Fruit fly (Drosophila melanogaster): ENCODE measurements around the gene CG34308.

Gene CG34308

DNA sequence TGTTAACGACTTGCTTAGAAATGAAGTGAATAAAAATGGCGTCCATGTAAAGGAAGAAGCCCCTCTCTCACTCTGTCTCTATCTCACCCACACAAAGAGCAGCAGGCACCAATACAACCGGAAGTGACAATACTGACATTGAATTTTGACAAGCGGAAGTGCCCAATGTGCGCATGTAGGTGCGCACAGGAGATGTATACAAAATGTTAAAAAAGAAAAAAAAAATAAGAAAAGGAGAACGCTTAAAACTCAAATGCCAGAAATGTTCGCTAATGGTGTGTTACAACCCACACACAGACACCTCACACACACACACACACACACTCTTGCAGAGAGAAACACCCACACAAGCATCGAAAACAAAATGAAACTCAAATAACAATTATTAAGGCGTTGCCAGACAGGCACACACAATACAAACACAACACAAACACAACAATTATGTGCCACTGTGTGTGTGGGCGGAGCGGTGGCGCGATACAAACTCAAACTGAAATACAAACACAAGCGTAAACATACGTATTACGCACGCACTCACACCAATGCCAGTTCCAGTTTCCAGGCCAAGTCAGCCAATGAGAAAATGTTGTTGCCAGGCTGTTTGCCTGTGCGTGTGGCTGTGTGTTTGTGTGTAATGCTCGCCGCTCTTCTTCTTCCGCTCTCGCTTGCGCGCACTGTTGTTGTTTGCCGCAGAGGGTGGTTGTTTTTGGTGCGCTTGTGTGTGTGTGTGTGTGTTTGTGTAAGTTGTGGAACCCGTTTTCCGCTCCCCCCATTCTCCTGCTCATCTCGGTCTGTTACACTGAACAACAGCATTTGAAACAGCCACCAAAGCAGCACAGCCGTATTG is 25.1 kb upstream of the CG34308 start (continued):
- TF ChIP-seq pnt (GFP tag; optimal IDR thresholded peaks at IDR 0.05) (no peak), CG15011 (GFP tag; optimal IDR thresholded peaks at IDR 0.05) (no peak), Elba2 (GFP tag; optimal IDR thresholded peaks at IDR 0.05) (no peak), D (optimal IDR thresholded peaks at IDR 0.05) (peak; percentile 98), D (GFP tag; optimal IDR thresholded peaks at IDR 0.05) (peak; percentile 41), CG17359 (tag; optimal IDR thresholded peaks at IDR 0.05) (no peak), gsb (GFP tag; IDR thresholded peaks at IDR 0.05) (no peak), Camta (GFP tag; optimal IDR thresholded peaks at IDR 0.05) (no peak), Neu2 (GFP tag; optimal IDR thresholded peaks at IDR 0.05; ENCODE audit: borderline replicate concordance) (no peak), C15 (GFP tag; IDR thresholded peaks at IDR 0.05) (no peak), Tbp (GFP tag; optimal IDR thresholded peaks at IDR 0.05) (no peak), E2f2 (GFP tag; IDR thresholded peaks at IDR 0.05) (no peak), gcm2 (GFP tag; optimal IDR thresholded peaks at IDR 0.05) (peak; percentile 8), disco-r (GFP tag; optimal IDR thresholded peaks at IDR 0.05) (no peak), CG7963 (GFP tag; IDR thresholded peaks at IDR 0.05; ENCODE audit: partially characterized antibody) (no peak), CG9215 (GFP tag; IDR thresholded peaks at IDR 0.05) (no peak), pb (GFP tag; optimal IDR thresholded peaks at IDR 0.05) (peak; percentile 7), CG7271 (tag; optimal IDR thresholded peaks at IDR 0.05) (no peak), CG32532 (GFP tag; IDR thresholded peaks at IDR 0.05) (peak; percentile 40; the same call in 1 of the 2 replicates), sens (GFP tag) (peak; percentile 70), CG30020 (tag; optimal IDR thresholded peaks at IDR 0.05) (no peak), BEAF-32 (GFP tag; optimal IDR thresholded peaks at IDR 0.05) (no peak), Jarid2 (GFP tag; optimal IDR thresholded peaks at IDR 0.05) (peak; percentile 58), run (tag; optimal IDR thresholded peaks at IDR 0.05) (no peak), CG6791 (GFP tag; IDR thresholded peaks at IDR 0.05; ENCODE audit: partially characterized antibody) (0 out of 3 replicates have a peak, but pooled peaks have one; percentile 49), Sox102F (GFP tag; optimal IDR thresholded peaks at IDR 0.05) (no peak), CG14965 (GFP tag; optimal IDR thresholded peaks at IDR 0.05; ENCODE audit: borderline replicate concordance) (no peak), hb (GFP tag; IDR thresholded peaks at IDR 0.05; ENCODE audit: partially characterized antibody) (no peak), pum (GFP tag; optimal IDR thresholded peaks at IDR 0.05) (no peak), D19B (GFP tag; optimal IDR thresholded peaks at IDR 0.05) (no peak), HLH4C (GFP tag; IDR thresholded peaks at IDR 0.05; ENCODE audit: partially characterized antibody) (peak; percentile 35; the same call in 2 of the 3 replicates), Atf3 (GFP tag; optimal IDR thresholded peaks at IDR 0.05) (no peak), ttk (GFP tag; IDR thresholded peaks at IDR 0.05) (peak; percentile 85), sna (GFP tag; IDR thresholded peaks at IDR 0.05; ENCODE audit: partially characterized antibody) (0 out of 2 replicates have a peak, but pooled peaks have one; percentile 52), H15 (GFP tag; IDR thresholded peaks at IDR 0.05) (no peak), CG12155 (GFP tag; optimal IDR thresholded peaks at IDR 0.05) (no peak), ERR (GFP tag; optimal IDR thresholded peaks at IDR 0.05) (no peak), CG6254 (GFP tag; optimal IDR thresholded peaks at IDR 0.05) (no peak), luna (GFP tag; optimal IDR thresholded peaks at IDR 0.05) (no peak), repo (GFP tag; optimal IDR thresholded peaks at IDR 0.05) (no peak), MESR4 (GFP tag; optimal IDR thresholded peaks at IDR 0.05) (no peak), fd96Cb (tag; optimal IDR thresholded peaks at IDR 0.05) (no peak), chif (GFP tag; optimal IDR thresholded peaks at IDR 0.05) (peak in 1 of 2 experiments; percentile 41), CG11504 (tag; optimal IDR thresholded peaks at IDR 0.05) (no peak), dmrt99B (tag; optimal IDR thresholded peaks at IDR 0.05) (no peak), Taf1 (GFP tag; IDR thresholded peaks at IDR 0.05) (no peak), NFAT (GFP tag; IDR thresholded peaks at IDR 0.05) (no peak), ap (GFP tag; IDR thresholded peaks at IDR 0.05) (no peak), Hr78 (GFP tag; optimal IDR thresholded peaks at IDR 0.05) (peak in 1 of 2 experiments; percentile 63)

Data from whole organism, embryonic.